Fruit fly (Drosophila melanogaster) whole organism, prepupa: ENCODE data around the gene Ccdc39.

Source experiments
- Blimp-1 ChIP-seq: fragments of 200-800 bp; sonication (Bioruptor generic); optimal IDR thresholded peaks from 3 replicates; lab custom pipeline; 2017; ENCODE audit warnings: missing biosample characterization, missing genetic modification characterization, mild to moderate bottlenecking, moderate library complexity, missing genetic modification reagents
- CG10631 ChIP-seq: fragments of 200-800 bp; sonication (Bioruptor generic); optimal IDR thresholded peaks from 2 replicates; lab custom pipeline; 2016; ENCODE audit warnings: missing biosample characterization, missing genetic modification characterization
- CG10669 ChIP-seq: fragments of 200-800 bp; sonication (Bioruptor generic); optimal IDR thresholded peaks from 3 replicates; lab custom pipeline; 2018; ENCODE audit warnings: missing biosample characterization, mild to moderate bottlenecking, missing genetic modification characterization, moderate library complexity
- CG11902 ChIP-seq: fragments of 200-800 bp; sonication (Bioruptor generic); optimal IDR thresholded peaks from 3 replicates; lab custom pipeline; 2016; ENCODE audit warnings: missing biosample characterization, missing genetic modification characterization
- CG15336 ChIP-seq: fragments of 200-800 bp; sonication (Bioruptor generic); IDR thresholded peaks from 2 replicates; pipeline ENCODE4 v1.3.6; 2022; ENCODE audit warnings: missing biosample characterization, missing genetic modification characterization
- CG1621 ChIP-seq: fragments of 200-800 bp; sonication (Bioruptor generic); optimal IDR thresholded peaks from 3 replicates; lab custom pipeline; 2018; ENCODE audit warnings: missing biosample characterization, mild to moderate bottlenecking, missing genetic modification characterization
- CG31627 ChIP-seq: fragments of 200-800 bp; sonication (Bioruptor generic); optimal IDR thresholded peaks from 3 replicates; lab custom pipeline; 2016; ENCODE audit warnings: missing biosample characterization, missing genetic modification characterization
- CG34406 ChIP-seq: fragments of 200-800 bp; sonication (Bioruptor generic); optimal IDR thresholded peaks from 3 replicates; lab custom pipeline; 2016; ENCODE audit warnings: missing biosample characterization, missing genetic modification characterization
- CG4318 ChIP-seq: fragments of 200-800 bp; sonication (Bioruptor generic); optimal IDR thresholded peaks from 3 replicates; lab custom pipeline; 2017; ENCODE audit warnings: missing biosample characterization, mild to moderate bottlenecking, missing genetic modification characterization
- CG6163 ChIP-seq: fragments of 200-800 bp; sonication (Bioruptor generic); IDR thresholded peaks from 3 replicates; pipeline ENCODE4 v1.3.6; 2022; ENCODE audit warnings: missing biosample characterization, missing genetic modification characterization
- CG6276 ChIP-seq: fragments of 200-800 bp; sonication (Bioruptor generic); optimal IDR thresholded peaks from 2 replicates; lab custom pipeline; 2017; ENCODE audit warnings: missing biosample characterization, mild to moderate bottlenecking, missing genetic modification characterization
- CG6792 ChIP-seq: fragments of 200-800 bp; sonication (Bioruptor generic); optimal IDR thresholded peaks from 3 replicates; lab custom pipeline; 2016; ENCODE audit warnings: missing biosample characterization, missing genetic modification characterization
- CG6808 ChIP-seq: fragments of 200-800 bp; sonication (Bioruptor generic); optimal IDR thresholded peaks from 3 replicates; lab custom pipeline; 2017; ENCODE audit warnings: missing biosample characterization, missing genetic modification characterization, mild to moderate bottlenecking, moderate library complexity, missing genetic modification reagents
- CG6854 ChIP-seq: fragments of 200-800 bp; sonication (Bioruptor generic); optimal IDR thresholded peaks from 2 replicates; lab custom pipeline; 2017; ENCODE audit warnings: missing biosample characterization, mild to moderate bottlenecking, missing genetic modification characterization
- CG8119 ChIP-seq: fragments of 200-800 bp; sonication (Bioruptor generic); IDR thresholded peaks from 3 replicates; pipeline ENCODE4 v1.3.6; 2022; ENCODE audit warnings: missing biosample characterization, missing genetic modification characterization
- CG8319 ChIP-seq: fragments of 200-800 bp; sonication (Bioruptor generic); optimal IDR thresholded peaks from 3 replicates; lab custom pipeline; 2016; ENCODE audit warnings: missing biosample characterization, missing genetic modification characterization
- CG9139 ChIP-seq: fragments of 200-800 bp; sonication (Bioruptor generic); optimal IDR thresholded peaks from 3 replicates; lab custom pipeline; 2017; ENCODE audit warnings: missing biosample characterization, mild to moderate bottlenecking, missing genetic modification characterization
- Eip75B ChIP-seq: fragments of 200-800 bp; sonication (Bioruptor generic); optimal IDR thresholded peaks from 3 replicates; lab custom pipeline; 2016; ENCODE audit warnings: missing biosample characterization, missing genetic modification characterization
- Eip78C ChIP-seq: fragments of 200-800 bp; sonication (Bioruptor generic); peaks from one replicate; lab custom pipeline; 2016; ENCODE audit warnings: missing biosample characterization, missing genetic modification characterization
- Eip93F ChIP-seq: fragments of 200-800 bp; sonication (Bioruptor generic); optimal IDR thresholded peaks from 2 replicates; lab custom pipeline; 2016; ENCODE audit warnings: missing biosample characterization, mild to moderate bottlenecking, missing genetic modification characterization
- Ets21C ChIP-seq: fragments of 200-800 bp; sonication (Bioruptor generic); optimal IDR thresholded peaks from 3 replicates; lab custom pipeline; 2016; ENCODE audit warnings: missing biosample characterization, missing genetic modification characterization
- Gug ChIP-seq: fragments of 200-800 bp; sonication (Bioruptor generic); IDR thresholded peaks from 2 replicates; pipeline ENCODE4 v1.3.6; 2022; ENCODE audit warnings: missing biosample characterization, missing genetic modification characterization
- Hr39 ChIP-seq: fragments of 200-800 bp; sonication (Bioruptor generic); optimal IDR thresholded peaks from 2 replicates; lab custom pipeline; 2016; ENCODE audit warnings: missing biosample characterization, missing genetic modification characterization
- Hr4 ChIP-seq: fragments of 200-800 bp; sonication (Bioruptor generic); optimal IDR thresholded peaks from 3 replicates; lab custom pipeline; 2016; ENCODE audit warnings: missing biosample characterization, missing genetic modification characterization
- Met ChIP-seq: fragments of 200-800 bp; sonication (Bioruptor generic); optimal IDR thresholded peaks from 3 replicates; lab custom pipeline; 2016; ENCODE audit warnings: missing biosample characterization, missing genetic modification characterization
- OdsH ChIP-seq: fragments of 200-800 bp; sonication (Bioruptor generic); optimal IDR thresholded peaks from 3 replicates; lab custom pipeline; 2016; ENCODE audit warnings: missing biosample characterization, missing genetic modification characterization
- Sox102F ChIP-seq: fragments of 200-800 bp; sonication (Bioruptor generic); optimal IDR thresholded peaks from 2 replicates; lab custom pipeline; 2016; ENCODE audit warnings: missing biosample characterization, mild to moderate bottlenecking, missing genetic modification characterization
- achi ChIP-seq: fragments of 200-800 bp; sonication (Bioruptor generic); optimal IDR thresholded peaks from 3 replicates; lab custom pipeline; 2016; ENCODE audit warnings: missing biosample characterization, missing genetic modification characterization
- acj6 ChIP-seq: fragments of 200-800 bp; sonication (Bioruptor generic); optimal IDR thresholded peaks from 3 replicates; lab custom pipeline; 2016; ENCODE audit warnings: missing biosample characterization, missing genetic modification characterization
- cyc ChIP-seq: fragments of 200-800 bp; sonication (Bioruptor generic); optimal IDR thresholded peaks from 3 replicates; lab custom pipeline; 2016; ENCODE audit warnings: missing biosample characterization, missing genetic modification characterization
- dac ChIP-seq: fragments of 200-800 bp; sonication (Bioruptor generic); optimal IDR thresholded peaks from 2 replicates; lab custom pipeline; 2017; ENCODE audit warnings: missing biosample characterization, mild to moderate bottlenecking, missing genetic modification characterization
- dsx ChIP-seq: fragments of 200-800 bp; optimal IDR thresholded peaks from 3 replicates; lab custom pipeline; 2019; ENCODE audit warnings: missing biosample characterization, mild to moderate bottlenecking, missing genetic modification characterization, moderate library complexity; ENCODE audit not compliant: poor library complexity, severe bottlenecking
- eg ChIP-seq: fragments of 200-800 bp; sonication (Bioruptor generic); IDR thresholded peaks from 3 replicates; pipeline ENCODE4 v1.3.6; 2022; ENCODE audit warnings: missing biosample characterization, missing genetic modification characterization
- esn ChIP-seq: fragments of 200-800 bp; sonication (Bioruptor generic); optimal IDR thresholded peaks from 2 replicates; lab custom pipeline; 2016; ENCODE audit warnings: missing biosample characterization, mild to moderate bottlenecking, missing genetic modification characterization, moderate library complexity
- fd59A ChIP-seq: fragments of 200-800 bp; sonication (Bioruptor generic); optimal IDR thresholded peaks from 2 replicates; lab custom pipeline; 2017; ENCODE audit warnings: missing biosample characterization, mild to moderate bottlenecking, missing genetic modification characterization, missing genetic modification reagents
- fkh ChIP-seq: fragments of 200-800 bp; sonication (Bioruptor generic); optimal IDR thresholded peaks from 3 replicates; lab custom pipeline; 2017; ENCODE audit warnings: missing biosample characterization, mild to moderate bottlenecking, missing genetic modification characterization, moderate library complexity
- salr ChIP-seq, 2 experiments: fragments of 200-800 bp; sonication (Bioruptor generic); optimal IDR thresholded peaks; 3 replicates each; lab custom pipeline; 2016 to 2018; ENCODE audit warnings: missing biosample characterization in 2 of 2, missing genetic modification characterization in 2 of 2, mild to moderate bottlenecking in 1 of 2
- svp ChIP-seq: fragments of 200-800 bp; sonication (Bioruptor generic); peaks from one replicate; lab custom pipeline; 2016; ENCODE audit warnings: missing biosample characterization, missing genetic modification characterization
- vri ChIP-seq: fragments of 200-800 bp; sonication (Bioruptor generic); optimal IDR thresholded peaks from 3 replicates; lab custom pipeline; 2016; ENCODE audit warnings: missing biosample characterization, mild to moderate bottlenecking, missing genetic modification characterization

Gene Ccdc39

dm6 chr3R:4768711-4769239 is 15.7 kb downstream of the Ccdc39 start (continued):
- TF ChIP-seq CG15336 (GFP tag; lab: Robert Waterston, UW) (peak; percentile 16; the same call in 1 of the 2 replicates), Hr39 (no peak), Sox102F (GFP tag; lab: Kevin White, UChicago) (no peak), CG8319 (GFP tag; lab: Kevin White, UChicago) (no peak), salr (GFP tag; optimal IDR thresholded peaks at IDR 0.05; lab: Kevin White, UChicago) (no peak), dac (GFP tag; lab: Kevin White, UChicago) (peak; percentile 5), Eip75B (peak; percentile 35), eg (GFP tag; lab: Robert Waterston, UW) (peak; percentile 41; the same call in 1 of the 3 replicates), fkh (GFP tag; lab: Kevin White, UChicago) (no peak), CG4318 (no peak), CG1621 (tag; lab: Kevin White, UChicago) (no peak), acj6 (no peak), Met (no peak), svp (GFP tag; lab: Kevin White, UChicago) (no peak), CG9139 (GFP tag; lab: Kevin White, UChicago) (peak; percentile 19), Gug (GFP tag; lab: Robert Waterston, UW) (no peak), cyc (GFP tag; lab: Kevin White, UChicago) (no peak)

dm6 chr3R:4761372-4761771 is 23.1 kb downstream of the Ccdc39 start:
- TF ChIP-seq Hr39 = peak; percentile 7
- TF ChIP-seq CG34406 (GFP tag; lab: Kevin White, UChicago) = peak; percentile 27
- peak; percentile 7 for TF ChIP-seq Sox102F (GFP tag; lab: Kevin White, UChicago)
- TF ChIP-seq fd59A (GFP tag; lab: Kevin White, UChicago) = no peak
- TF ChIP-seq CG4318 = no peak
- 0 out of 3 replicates have a peak, but pooled peaks have one; percentile 26 for TF ChIP-seq eg (GFP tag; lab: Robert Waterston, UW)
- TF ChIP-seq svp (GFP tag; lab: Kevin White, UChicago) = peak; percentile 43
- TF ChIP-seq CG10669 (GFP tag; lab: Kevin White, UChicago) = peak; percentile 6
- TF ChIP-seq vri (GFP tag; lab: Kevin White, UChicago) = peak; percentile 57
- TF ChIP-seq fkh (GFP tag; lab: Kevin White, UChicago) = peak; percentile 28
- no peak for TF ChIP-seq CG6276
- TF ChIP-seq CG10631 (GFP tag; lab: Kevin White, UChicago) = no peak

- no peak for TF ChIP-seq Ets21C (GFP tag; lab: Kevin White, UChicago)
- no peak for TF ChIP-seq CG6163
- no peak for TF ChIP-seq CG6276
- no peak for TF ChIP-seq CG6854 (GFP tag; lab: Kevin White, UChicago)
- no peak for TF ChIP-seq esn
- TF ChIP-seq CG6808 (GFP tag; lab: Kevin White, UChicago) = no peak
- TF ChIP-seq Sox102F (GFP tag; lab: Kevin White, UChicago) = no peak
- no peak for TF ChIP-seq svp (GFP tag; lab: Kevin White, UChicago)
- TF ChIP-seq fkh (GFP tag; lab: Kevin White, UChicago) = no peak
- TF ChIP-seq, all 60 proteins: peak for 0
Measured at dm6 chr3R:4749735-4750134, 34.8 kb downstream of the Ccdc39 start, which contains the start of gene atms. atms (plus strand) TSS chr3R:4750035.

dm6 chr3R:4748888-4749717 is 35.4 kb downstream of the Ccdc39 start, which contains the start of gene tacc:
tacc (minus strand) TSS chr3R:4749056.
- TF ChIP-seq fkh (GFP tag; lab: Kevin White, UChicago) = no peak
- peak; percentile 70 for TF ChIP-seq Eip78C (GFP tag; lab: Kevin White, UChicago)

dm6 chr3R:4747292-4747691 is 37.2 kb downstream of the Ccdc39 start:
- TF ChIP-seq CG6808 (GFP tag; lab: Kevin White, UChicago) (peak; percentile 11), OdsH (GFP tag; lab: Kevin White, UChicago) (no peak), CG11902 (no peak), acj6 (no peak), CG15336 (GFP tag; lab: Robert Waterston, UW) (peak; percentile 47; the same call in 1 of the 2 replicates), Eip93F (no peak), dsx (GFP tag; lab: Kevin White, UChicago) (peak; percentile 30), CG10631 (GFP tag; lab: Kevin White, UChicago) (peak; percentile 22), fkh (GFP tag; lab: Kevin White, UChicago) (no peak), Eip78C (GFP tag; lab: Kevin White, UChicago) (peak; percentile 51), CG31627 (no peak), Blimp-1 (no peak), CG8319 (GFP tag; lab: Kevin White, UChicago) (no peak), achi (no peak), Hr4 (GFP tag; lab: Kevin White, UChicago) (peak; percentile 23), CG6792 (GFP tag; lab: Kevin White, UChicago) (no peak), Hr39 (no peak), Met (no peak), Gug (GFP tag; lab: Robert Waterston, UW) (0 out of 2 replicates have a peak, but pooled peaks have one; percentile 29), fd59A (GFP tag; lab: Kevin White, UChicago) (no peak), CG8119 (GFP tag; lab: Robert Waterston, UW) (peak; percentile 49)
